Fruit fly (Drosophila melanogaster) whole organism, wandering third instar larva: ENCODE results near the gene CG3335.

Experiments used
- Dfd ChIP-seq: fragments of >200 bp; optimal IDR thresholded peaks from 2 replicates; lab custom pipeline; 2017; ENCODE audit warnings: missing biosample characterization, missing genetic modification characterization
- GATAd ChIP-seq: sonication (Bioruptor generic); optimal IDR thresholded peaks from 2 replicates; lab custom pipeline; 2016; ENCODE audit warnings: missing biosample characterization, missing genetic modification characterization
- Hnf4 ChIP-seq: fragments of 200-800 bp; sonication (Bioruptor generic); optimal IDR thresholded peaks from 2 replicates; lab custom pipeline; 2016; ENCODE audit warnings: missing biosample characterization, mild to moderate bottlenecking, missing genetic modification characterization
- OdsH ChIP-seq: fragments of 200-800 bp; sonication (Bioruptor generic); optimal IDR thresholded peaks from 2 replicates; lab custom pipeline; 2016; ENCODE audit warnings: missing biosample characterization, mild to moderate bottlenecking, missing genetic modification characterization
- br ChIP-seq: fragments of 200-800 bp; sonication (Bioruptor generic); optimal IDR thresholded peaks from 2 replicates; lab custom pipeline; 2016; ENCODE audit warnings: missing biosample characterization, missing genetic modification characterization
- h ChIP-seq: fragments of 200-800 bp; sonication (Bioruptor generic); optimal IDR thresholded peaks from 3 replicates; lab custom pipeline; 2016; ENCODE audit warnings: missing biosample characterization, mild to moderate bottlenecking, missing genetic modification characterization
- lola ChIP-seq: fragments of >200 bp; optimal IDR thresholded peaks from 2 replicates; lab custom pipeline; 2017; ENCODE audit warnings: missing biosample characterization, missing genetic modification characterization
- pan ChIP-seq: fragments of >200 bp; optimal IDR thresholded peaks from 2 replicates; lab custom pipeline; 2017

- TF ChIP-seq Hnf4 (GFP tag; lab: Kevin White, UChicago) (no peak), Dfd (no peak), pan (no peak), h (GFP tag; lab: Kevin White, UChicago) (no peak), OdsH (GFP tag; lab: Kevin White, UChicago) (no peak), GATAd (GFP tag; lab: Kevin White, UChicago) (no peak), br (GFP tag; lab: Kevin White, UChicago) (no peak), lola (GFP tag; lab: Kevin White, UChicago) (no peak)
Observed at dm6 chr3L:9613960-9614588, 10.0 kb upstream of the CG3335 start.
